Fruit fly (Drosophila melanogaster) whole organism, pupa: ENCODE data around the gene CG31515.

Source experiments
- CG10348 ChIP-seq: fragments of 200-800 bp; sonication (Bioruptor generic); IDR thresholded peaks from 2 replicates; pipeline ENCODE4 v1.3.6; 2022; ENCODE audit warnings: missing biosample characterization, missing genetic modification characterization
- CG12605 ChIP-seq: fragments of 200-800 bp; sonication (Bioruptor generic); IDR thresholded peaks from 2 replicates; pipeline ENCODE4 v1.3.6; 2022; ENCODE audit warnings: missing biosample characterization, missing genetic modification characterization
- CG13204 ChIP-seq: fragments of 200-800 bp; sonication (Bioruptor generic); optimal IDR thresholded peaks from 2 replicates; lab custom pipeline; 2018; ENCODE audit warnings: missing biosample characterization, mild to moderate bottlenecking, missing genetic modification characterization, moderate library complexity
- CG14655 ChIP-seq: fragments of 200-800 bp; sonication (Bioruptor generic); optimal IDR thresholded peaks from 3 replicates; lab custom pipeline; 2017; ENCODE audit warnings: mild to moderate bottlenecking, missing biosample characterization, missing genetic modification reagents, missing genetic modification characterization
- CG15710 ChIP-seq: fragments of 200-800 bp; sonication (Bioruptor generic); optimal IDR thresholded peaks from 2 replicates; lab custom pipeline; 2018; ENCODE audit warnings: missing biosample characterization, mild to moderate bottlenecking, missing genetic modification characterization, moderate library complexity
- CG17806 ChIP-seq: fragments of 200-800 bp; sonication (Bioruptor generic); optimal IDR thresholded peaks from 2 replicates; lab custom pipeline; 2018; ENCODE audit warnings: missing biosample characterization, mild to moderate bottlenecking, missing genetic modification characterization, moderate library complexity
- CG32121 ChIP-seq: fragments of 200-800 bp; sonication (Bioruptor generic); IDR thresholded peaks from 2 replicates; pipeline ENCODE4 v1.3.6; 2022; ENCODE audit warnings: missing biosample characterization, missing genetic modification characterization
- CG34367 ChIP-seq: fragments of 200-800 bp; sonication (Bioruptor generic); optimal IDR thresholded peaks from 2 replicates; lab custom pipeline; 2018; ENCODE audit warnings: missing biosample characterization, mild to moderate bottlenecking, missing genetic modification characterization
- CG4496 ChIP-seq: fragments of 200-800 bp; sonication (Bioruptor generic); IDR thresholded peaks from 3 replicates; pipeline ENCODE4 v1.3.6; 2022; ENCODE audit warnings: missing biosample characterization, missing genetic modification characterization
- CG8159 ChIP-seq: fragments of 200-800 bp; sonication (Bioruptor generic); optimal IDR thresholded peaks from 3 replicates; lab custom pipeline; 2018; ENCODE audit warnings: missing biosample characterization, mild to moderate bottlenecking, missing genetic modification characterization, moderate library complexity
- CG8301 ChIP-seq: fragments of 200-800 bp; sonication (Bioruptor generic); optimal IDR thresholded peaks from 2 replicates; lab custom pipeline; 2018; ENCODE audit warnings: missing biosample characterization, mild to moderate bottlenecking, missing genetic modification characterization
- CG9948 ChIP-seq: fragments of 200-800 bp; sonication (Bioruptor generic); optimal IDR thresholded peaks from 2 replicates; lab custom pipeline; 2018; ENCODE audit warnings: missing biosample characterization, mild to moderate bottlenecking, missing genetic modification characterization, moderate library complexity
- D1 ChIP-seq: fragments of 200-800 bp; sonication (Bioruptor generic); optimal IDR thresholded peaks from 2 replicates; lab custom pipeline; 2018; ENCODE audit warnings: missing biosample characterization, mild to moderate bottlenecking, missing genetic modification characterization, moderate library complexity
- EcR ChIP-seq: fragments of 200-800 bp; sonication (Bioruptor generic); optimal IDR thresholded peaks from 3 replicates; lab custom pipeline; 2019; ENCODE audit warnings: missing biosample characterization, missing genetic modification characterization, mild to moderate bottlenecking, moderate library complexity, missing genetic modification reagents
- Ets98B ChIP-seq: fragments of 200-800 bp; sonication (Bioruptor generic); IDR thresholded peaks from 2 replicates; pipeline ENCODE4 v1.3.6; 2022; ENCODE audit warnings: missing biosample characterization, missing genetic modification characterization
- Pif1A ChIP-seq: fragments of 200-800 bp; sonication (Bioruptor generic); optimal IDR thresholded peaks from 3 replicates; lab custom pipeline; 2016; ENCODE audit warnings: missing biosample characterization, missing genetic modification characterization
- Pif1B ChIP-seq: fragments of 200-800 bp; sonication (Bioruptor generic); optimal IDR thresholded peaks from 3 replicates; lab custom pipeline; 2016; ENCODE audit warnings: missing biosample characterization, missing genetic modification characterization
- Snoo ChIP-seq: fragments of 200-800 bp; sonication (Bioruptor generic); optimal IDR thresholded peaks from 3 replicates; lab custom pipeline; 2017; ENCODE audit warnings: missing biosample characterization, mild to moderate bottlenecking, missing genetic modification characterization, inconsistent platforms
- fd96Ca ChIP-seq: fragments of 200-800 bp; sonication (Bioruptor generic); IDR thresholded peaks from 3 replicates; pipeline ENCODE4 v1.3.6; 2022; ENCODE audit warnings: missing biosample characterization, missing genetic modification characterization
- gl ChIP-seq: fragments of 200-800 bp; sonication (Bioruptor generic); optimal IDR thresholded peaks from 2 replicates; lab custom pipeline; 2018; ENCODE audit warnings: missing biosample characterization, mild to moderate bottlenecking, missing genetic modification characterization
- rn ChIP-seq: fragments of 200-800 bp; sonication (Bioruptor generic); IDR thresholded peaks from 2 replicates; pipeline ENCODE4 v1.3.6; 2022; ENCODE audit warnings: missing biosample characterization, missing genetic modification characterization

CG31515 gene

DNA sequence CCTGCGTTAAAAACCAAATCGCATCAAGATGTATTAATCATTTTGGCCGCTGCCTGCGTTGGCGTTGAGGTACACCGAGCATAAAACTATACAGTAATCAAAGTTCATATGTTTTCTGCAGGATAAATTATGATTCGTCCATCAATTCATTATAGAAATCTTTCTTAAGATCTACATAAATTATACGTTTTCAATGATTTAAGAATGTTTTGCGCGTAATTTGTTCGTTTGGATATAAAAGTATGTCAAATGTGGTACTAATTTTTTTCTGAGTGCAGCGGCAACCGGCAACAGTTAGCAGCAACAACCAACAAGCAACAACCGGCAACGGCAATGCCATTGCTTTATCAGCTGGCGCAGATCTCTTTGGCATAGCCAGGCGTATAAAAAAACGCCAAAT lies 27.9 kb upstream of the CG31515 start:
- peak; percentile 75 for TF ChIP-seq CG32121 (GFP tag; lab: Robert Waterston, UW)
- peak; percentile 65; the same call in 2 of the 3 replicates for TF ChIP-seq CG4496 (GFP tag; lab: Robert Waterston, UW)
- peak; percentile 75 for TF ChIP-seq Ets98B (GFP tag; lab: Robert Waterston, UW)
- TF ChIP-seq CG8301 (tag; lab: Kevin White, UChicago): peak; percentile 69
- TF ChIP-seq EcR (GFP tag; lab: Kevin White, UChicago): no peak
- TF ChIP-seq gl: no peak
- peak; percentile 72 for TF ChIP-seq fd96Ca (GFP tag; lab: Robert Waterston, UW)
- no peak for TF ChIP-seq CG8159
- TF ChIP-seq CG9948 (tag; lab: Kevin White, UChicago): no peak
- TF ChIP-seq CG14655 (GFP tag; lab: Kevin White, UChicago): peak; percentile 53
- TF ChIP-seq CG13204 (GFP tag; lab: Kevin White, UChicago): no peak
- TF ChIP-seq Pif1A (GFP tag; lab: Kevin White, UChicago): peak; percentile 52
- TF ChIP-seq CG15710: no peak
- no peak for TF ChIP-seq Pif1B (GFP tag; lab: Kevin White, UChicago)
- TF ChIP-seq CG34367 (tag; lab: Kevin White, UChicago): no peak
- no peak for TF ChIP-seq D1 (tag; lab: Kevin White, UChicago)

DNA sequence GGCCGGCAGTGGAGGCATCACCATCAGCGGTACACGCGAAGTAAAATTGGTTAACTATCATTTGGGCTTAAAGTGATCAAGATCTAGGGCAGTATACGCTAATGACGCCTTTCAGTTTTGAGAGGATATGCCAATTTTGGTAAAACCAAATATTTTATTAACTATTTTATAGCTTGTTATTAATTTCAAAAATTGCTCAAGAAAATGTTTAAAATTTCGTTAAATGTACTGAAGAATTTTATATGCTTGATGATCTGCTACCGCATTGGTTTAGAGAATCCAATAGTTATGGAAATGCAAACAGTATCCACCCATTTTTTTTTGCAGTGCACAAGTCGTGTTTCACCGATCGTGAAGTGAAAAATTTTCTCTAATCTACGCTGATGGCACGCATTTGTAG lies 19.2 kb upstream of the CG31515 start:
- TF ChIP-seq CG14655 (GFP tag; lab: Kevin White, UChicago) (peak; percentile 55), CG9948 (tag; lab: Kevin White, UChicago) (peak; percentile 18), CG8301 (tag; lab: Kevin White, UChicago) (peak; percentile 31), D1 (tag; lab: Kevin White, UChicago) (no peak)

DNA sequence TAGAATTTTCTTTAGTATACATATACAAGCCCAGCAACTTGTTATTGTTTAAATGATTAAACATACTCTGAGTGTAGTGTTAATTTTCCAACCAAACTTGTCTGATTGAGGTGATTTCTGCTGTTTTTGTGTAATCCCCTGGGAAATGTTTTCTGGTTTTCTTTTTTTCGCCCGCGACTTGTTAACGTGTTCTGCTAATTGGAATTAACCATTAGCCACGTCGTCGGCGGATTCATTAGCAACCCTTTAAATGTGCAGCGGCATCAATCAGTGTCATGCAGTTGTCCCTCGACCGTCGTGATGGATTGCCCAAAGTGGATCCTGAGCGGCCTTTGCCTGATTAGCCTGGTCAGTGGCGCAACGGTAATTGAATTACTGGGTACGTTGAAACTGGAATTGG lies 16.5 kb upstream of the CG31515 start, which contains the start of gene Ir94e:
Ir94e (plus strand) TSS at position 301 of the 400 bp plus-strand sequence.
- TF ChIP-seq CG17806 (tag; lab: Kevin White, UChicago) (no peak), CG15710 (no peak), CG10348 (GFP tag; lab: Robert Waterston, UW) (no peak), CG32121 (GFP tag; lab: Robert Waterston, UW) (no peak), Ets98B (GFP tag; lab: Robert Waterston, UW) (no peak), CG12605 (GFP tag; lab: Robert Waterston, UW) (no peak), CG13204 (GFP tag; lab: Kevin White, UChicago) (no peak), Snoo (tag; lab: Kevin White, UChicago) (no peak), gl (no peak), CG14655 (GFP tag; lab: Kevin White, UChicago) (no peak), CG9948 (tag; lab: Kevin White, UChicago) (no peak), fd96Ca (GFP tag; lab: Robert Waterston, UW) (no peak), Pif1A (GFP tag; lab: Kevin White, UChicago) (no peak)

DNA sequence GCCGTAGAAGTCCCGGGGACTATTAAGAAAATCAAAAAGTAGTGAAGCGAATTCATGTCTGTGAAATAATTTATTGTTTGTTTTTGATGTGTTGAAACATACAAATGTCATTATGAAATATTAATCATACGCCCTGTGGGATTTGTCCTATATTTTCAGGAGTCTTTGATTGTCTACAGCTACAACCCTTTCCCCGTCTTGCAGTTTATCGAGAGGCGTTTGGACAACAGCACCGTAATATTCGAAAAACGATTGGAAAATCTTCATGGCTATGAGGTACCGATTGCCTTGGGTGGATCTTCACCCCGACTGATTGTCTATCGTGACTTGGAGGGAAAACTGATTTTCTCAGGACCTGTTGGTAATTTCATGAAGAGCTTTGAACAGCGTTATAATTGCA lies 14.9 kb upstream of the CG31515 start, which contains the start of gene CG17380:
CG17380 (minus strand) TSS at position 101 of the 400 bp plus-strand sequence.
- TF ChIP-seq CG34367 (tag; lab: Kevin White, UChicago) (no peak), CG12605 (GFP tag; lab: Robert Waterston, UW) (no peak), CG8159 (no peak), CG15710 (no peak), D1 (tag; lab: Kevin White, UChicago) (no peak), CG10348 (GFP tag; lab: Robert Waterston, UW) (no peak), CG9948 (tag; lab: Kevin White, UChicago) (no peak), Ets98B (GFP tag; lab: Robert Waterston, UW) (no peak), rn (GFP tag; lab: Robert Waterston, UW) (no peak), Snoo (tag; lab: Kevin White, UChicago) (no peak)

DNA sequence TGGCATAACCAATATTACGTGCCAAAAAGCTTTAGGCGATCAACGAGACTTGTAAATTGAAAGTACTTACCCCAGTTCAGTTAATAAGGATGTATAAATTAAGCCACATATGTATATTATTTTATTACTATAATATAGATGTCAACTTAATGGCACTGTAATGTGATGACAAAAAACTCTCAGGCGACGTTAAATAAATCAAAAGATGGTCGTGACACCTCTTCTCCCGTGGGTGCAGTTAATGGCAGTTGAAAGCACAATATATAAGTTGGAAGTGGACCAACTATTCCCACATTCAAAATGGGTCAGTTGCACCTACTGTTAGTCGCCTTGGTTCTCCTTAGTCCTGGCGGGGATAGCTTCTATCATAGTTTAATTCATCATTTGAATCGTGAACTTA lies 13.8 kb upstream of the CG31515 start, which contains the start of gene Ir94d:
Ir94d (plus strand) TSS at position 301 of the 400 bp plus-strand sequence.
- TF ChIP-seq CG34367 (tag; lab: Kevin White, UChicago) (no peak), Pif1A (GFP tag; lab: Kevin White, UChicago) (no peak), Snoo (tag; lab: Kevin White, UChicago) (no peak), CG8301 (tag; lab: Kevin White, UChicago) (no peak), CG12605 (GFP tag; lab: Robert Waterston, UW) (no peak), D1 (tag; lab: Kevin White, UChicago) (no peak), CG32121 (GFP tag; lab: Robert Waterston, UW) (no peak), rn (GFP tag; lab: Robert Waterston, UW) (no peak), CG17806 (tag; lab: Kevin White, UChicago) (no peak), CG8159 (no peak), fd96Ca (GFP tag; lab: Robert Waterston, UW) (no peak), EcR (GFP tag; lab: Kevin White, UChicago) (no peak), Ets98B (GFP tag; lab: Robert Waterston, UW) (no peak), CG4496 (GFP tag; lab: Robert Waterston, UW) (no peak), CG14655 (GFP tag; lab: Kevin White, UChicago) (no peak), CG9948 (tag; lab: Kevin White, UChicago) (no peak), Pif1B (GFP tag; lab: Kevin White, UChicago) (no peak), CG15710 (no peak)

DNA sequence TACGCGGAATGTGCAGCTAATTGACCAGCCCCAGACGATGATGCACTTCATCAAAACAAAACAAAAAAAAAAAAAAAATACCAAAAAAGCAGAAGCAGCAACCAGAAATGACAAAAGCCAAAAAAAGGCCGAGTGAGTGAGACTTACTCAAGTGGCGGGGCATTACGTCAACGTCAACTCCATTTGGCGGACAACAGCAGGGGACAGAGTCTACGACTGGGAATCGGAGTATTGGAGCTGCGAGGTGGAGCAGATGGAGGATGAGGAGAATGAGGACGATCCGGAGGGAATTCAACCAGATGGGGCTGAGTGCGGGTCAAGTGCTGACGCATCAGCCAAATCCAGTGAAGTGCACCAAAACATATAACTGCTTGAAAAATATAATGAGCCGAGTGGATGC lies 12.8 kb upstream of the CG31515 start:
- TF ChIP-seq CG8301 (tag; lab: Kevin White, UChicago): no peak
- TF ChIP-seq Pif1B (GFP tag; lab: Kevin White, UChicago): peak; percentile 13
